Fruit fly (Drosophila melanogaster) whole organism, embryonic: ENCODE results near the gene CG46059.

ENCODE experiments used
- CG12299 ChIP-seq: fragments of 200-800 bp; sonication (Bioruptor generic); optimal IDR thresholded peaks from 2 replicates; lab custom pipeline; 2018; ENCODE audit warnings: missing biosample characterization, mild to moderate bottlenecking, missing genetic modification characterization
- CG15073 ChIP-seq: fragments of 200-800 bp; sonication (Bioruptor generic); optimal IDR thresholded peaks from 2 replicates; lab custom pipeline; 2016; ENCODE audit warnings: missing biosample characterization, missing genetic modification characterization
- CG17802 ChIP-seq: fragments of 200-800 bp; sonication (Bioruptor generic); optimal IDR thresholded peaks from 2 replicates; lab custom pipeline; 2018; ENCODE audit warnings: missing biosample characterization, mild to moderate bottlenecking, missing genetic modification characterization, moderate library complexity
- chinmo ChIP-seq: fragments of 200-800 bp; sonication (Bioruptor generic); IDR thresholded peaks from 4 replicates; pipeline ENCODE4 v1.3.6; 2022; ENCODE audit warnings: missing biosample characterization, missing genetic modification characterization; ENCODE audit not compliant: partially characterized antibody
- pnt ChIP-seq: fragments of 200-800 bp; sonication (Bioruptor generic); optimal IDR thresholded peaks from 3 replicates; lab custom pipeline; 2016; ENCODE audit warnings: missing biosample characterization, missing genetic modification characterization
- rib ChIP-seq: fragments of 200-800 bp; sonication (Bioruptor generic); IDR thresholded peaks from 2 replicates; pipeline ENCODE4 v1.3.6; 2022; ENCODE audit warnings: missing biosample characterization, missing genetic modification characterization

dm6 chr2L:19140257-19140983 lies 43.2 kb downstream of the CG46059 start:
- TF ChIP-seq chinmo (GFP tag; lab: Robert Waterston, UW) (0 out of 4 replicates have a peak, but pooled peaks have one; percentile 57), CG12299 (tag; lab: Kevin White, UChicago) (no peak), CG17802 (tag; lab: Kevin White, UChicago) (no peak), CG15073 (GFP tag; lab: Kevin White, UChicago) (no peak), pnt (GFP tag; lab: Kevin White, UChicago) (no peak), rib (GFP tag; lab: Robert Waterston, UW) (no peak)
